Fruit fly (Drosophila melanogaster): ENCODE measurements around the gene zuc.

- TF ChIP-seq Blimp-1 (GFP tag; optimal IDR thresholded peaks at IDR 0.05) (peak; percentile 35), CG9139 (GFP tag; optimal IDR thresholded peaks at IDR 0.05) (no peak), Hr39 (GFP tag; optimal IDR thresholded peaks at IDR 0.05) (peak; percentile 43), CG1621 (tag; optimal IDR thresholded peaks at IDR 0.05) (peak; percentile 61), CG16779 (tag; optimal IDR thresholded peaks at IDR 0.05) (peak; percentile 32), CG6792 (GFP tag; optimal IDR thresholded peaks at IDR 0.05) (peak; percentile 15), Eip78C (GFP tag) (peak; percentile 80), lz (GFP tag; optimal IDR thresholded peaks at IDR 0.05) (no peak), CG10631 (GFP tag; optimal IDR thresholded peaks at IDR 0.05) (peak; percentile 31), fd59A (GFP tag; optimal IDR thresholded peaks at IDR 0.05) (no peak), Lpt (GFP tag; optimal IDR thresholded peaks at IDR 0.05) (no peak), topi (GFP tag; optimal IDR thresholded peaks at IDR 0.05) (peak; percentile 7), net (GFP tag; optimal IDR thresholded peaks at IDR 0.05) (peak; percentile 68)
Measured at dm6 chr2L:12002922-12003791, 13.5 kb upstream of the zuc start.

All from whole organism, prepupa.